ENCODE assay signal across 4 worm cellular contexts in genomic region chrII:461297-461696, ce11.
TF ChIP-seq lines count a peak whose summit lies in the region.

No protein-coding gene starts in this region.

TF ChIP-seq in whole organism, L1 larva, 84 proteins besides CTCF, POLR2A, EP300 and RAD21:
- peak; percentile 21 to 69 for TF ChIP-seq lsy-2 (tag; optimal IDR thresholded peaks at IDR 0.05; lab: Kevin White, UChicago)
- TF ChIP-seq efl-1 (optimal IDR thresholded peaks at IDR 0.05; lab: Kevin White, UChicago) = no peak
- peak in 1 of 2 experiments; percentile 65 for TF ChIP-seq efl-1 (GFP tag; optimal IDR thresholded peaks at IDR 0.05 in 1 of 2; lab: Kevin White, UChicago)
- no peak for TF ChIP-seq lin-39 (tag; optimal IDR thresholded peaks at IDR 0.05; lab: Kevin White, UChicago)

TF ChIP-seq in whole organism, L2 larva, 48 proteins besides CTCF, POLR2A, EP300 and RAD21:
- TF ChIP-seq sma-3 (GFP tag; optimal IDR thresholded peaks at IDR 0.05; lab: Kevin White, UChicago) = no peak
- peak; percentile 45 to 68 for TF ChIP-seq lsy-2 (tag; optimal IDR thresholded peaks at IDR 0.05; lab: Kevin White, UChicago)

TF ChIP-seq in whole organism, mixed stage, embryonic, 35 proteins besides CTCF, POLR2A, EP300 and RAD21:
- TF ChIP-seq mab-5 (tag; optimal IDR thresholded peaks at IDR 0.05; lab: Kevin White, UChicago) (no peak), lsy-2 (tag; optimal IDR thresholded peaks at IDR 0.05; lab: Kevin White, UChicago) (peak; percentile 76)

TF ChIP-seq in whole organism, young adult, 124 proteins besides CTCF, POLR2A, EP300 and RAD21:
- TF ChIP-seq ztf-25 (GFP tag; IDR thresholded peaks at IDR 0.05; lab: Robert Waterston, UW) (no peak), snpc-1.3 (tag; optimal IDR thresholded peaks at IDR 0.05; lab: Kevin White, UChicago; ENCODE audit: insufficient read depth) (no peak), hlh-12 (tag; optimal IDR thresholded peaks at IDR 0.05; lab: Kevin White, UChicago) (no peak), hmg-1.2 (GFP tag; IDR thresholded peaks at IDR 0.05; lab: Robert Waterston, UW) (no peak), lsl-1 (GFP tag; optimal IDR thresholded peaks at IDR 0.05; lab: Kevin White, UChicago) (peak; percentile 24), nhr-90 (tag; optimal IDR thresholded peaks at IDR 0.05; lab: Kevin White, UChicago) (no peak)
